Fruit fly (Drosophila melanogaster): ENCODE results near the gene yellow-k.
A peak's percentile ranks its signal among the peaks of the same experiment; 100 is the strongest.

Gene yellow-k

dm6 chr3L:15537916-15538581 lies 17.6 kb downstream of the yellow-k start (continued):
- peak; percentile 55 for TF ChIP-seq CG15011 (GFP tag; optimal IDR thresholded peaks at IDR 0.05)
- peak; percentile 65 for TF ChIP-seq odd (GFP tag; optimal IDR thresholded peaks at IDR 0.05)
- no peak for TF ChIP-seq D (optimal IDR thresholded peaks at IDR 0.05)
- TF ChIP-seq D (GFP tag; optimal IDR thresholded peaks at IDR 0.05) = peak; percentile 64
- no peak for TF ChIP-seq repo (GFP tag; optimal IDR thresholded peaks at IDR 0.05)
- TF ChIP-seq sqz (GFP tag; optimal IDR thresholded peaks at IDR 0.05) = peak; percentile 32
- TF ChIP-seq pho (GFP tag; optimal IDR thresholded peaks at IDR 0.05) = no peak
- TF ChIP-seq pzg (GFP tag; optimal IDR thresholded peaks at IDR 0.05) = no peak
- no peak for TF ChIP-seq z (GFP tag; IDR thresholded peaks at IDR 0.05)
- TF ChIP-seq kni (GFP tag; optimal IDR thresholded peaks at IDR 0.05) = no peak
- TF ChIP-seq eve (GFP tag; optimal IDR thresholded peaks at IDR 0.05) = peak in 1 of 2 experiments; percentile 74
- no peak for TF ChIP-seq pb (GFP tag; optimal IDR thresholded peaks at IDR 0.05)
- TF ChIP-seq CG34224 (GFP tag; IDR thresholded peaks at IDR 0.05; ENCODE audit: partially characterized antibody) = no peak
- no peak for TF ChIP-seq stwl (tag; optimal IDR thresholded peaks at IDR 0.05)
- TF ChIP-seq slp2 (GFP tag; optimal IDR thresholded peaks at IDR 0.05) = peak; percentile 32
- peak; percentile 58 for TF ChIP-seq D19A (tag; optimal IDR thresholded peaks at IDR 0.05)
- no peak for TF ChIP-seq E2f2 (GFP tag; IDR thresholded peaks at IDR 0.05)
- TF ChIP-seq pan (optimal IDR thresholded peaks at IDR 0.05) = no peak
- peak in 1 of 2 experiments; percentile 66 for TF ChIP-seq pan (GFP tag; optimal IDR thresholded peaks at IDR 0.05 in 1 of 2, IDR thresholded peaks at IDR 0.05 in 1 of 2)
- peak; percentile 39; the same call in 1 of the 2 replicates for TF ChIP-seq CG17328 (GFP tag; IDR thresholded peaks at IDR 0.05)
- TF ChIP-seq wek (GFP tag; optimal IDR thresholded peaks at IDR 0.05) = no peak
- peak; percentile 35 for TF ChIP-seq CG10462 (GFP tag; optimal IDR thresholded peaks at IDR 0.05)
- TF ChIP-seq CG8765 (GFP tag; IDR thresholded peaks at IDR 0.05) = no peak
- TF ChIP-seq Taf1 (GFP tag; IDR thresholded peaks at IDR 0.05) = no peak
- peak; percentile 82 for TF ChIP-seq dmrt99B (tag; optimal IDR thresholded peaks at IDR 0.05)
- TF ChIP-seq chn (GFP tag; optimal IDR thresholded peaks at IDR 0.05) = peak; percentile 19
- peak; percentile 77 for TF ChIP-seq CG8388 (GFP tag; optimal IDR thresholded peaks at IDR 0.05)
- no peak for TF ChIP-seq CG31365 (tag; optimal IDR thresholded peaks at IDR 0.05)
- TF ChIP-seq Fer3 (tag; optimal IDR thresholded peaks at IDR 0.05) = peak; percentile 54
- TF ChIP-seq MESR4 (GFP tag; optimal IDR thresholded peaks at IDR 0.05) = no peak
- no peak for TF ChIP-seq wor (GFP tag; IDR thresholded peaks at IDR 0.05)
- TF ChIP-seq HLH3B (GFP tag; IDR thresholded peaks at IDR 0.05) = peak; percentile 23; the same call in 1 of the 2 replicates
- TF ChIP-seq CrebB (tag; optimal IDR thresholded peaks at IDR 0.05) = no peak
- TF ChIP-seq CG6765 (GFP tag; optimal IDR thresholded peaks at IDR 0.05) = no peak
- peak; percentile 47 for TF ChIP-seq CG10274 (GFP tag; optimal IDR thresholded peaks at IDR 0.05)
- TF ChIP-seq vfl (GFP tag; optimal IDR thresholded peaks at IDR 0.05) = no peak
- TF ChIP-seq CG11723 (GFP tag; optimal IDR thresholded peaks at IDR 0.05) = peak; percentile 15
- peak; percentile 80 for TF ChIP-seq CG2712 (tag; optimal IDR thresholded peaks at IDR 0.05)
- peak; percentile 50 for TF ChIP-seq CG1233 (GFP tag; optimal IDR thresholded peaks at IDR 0.05)
- no peak for TF ChIP-seq CG6175 (GFP tag; IDR thresholded peaks at IDR 0.05)
- TF ChIP-seq Gug (GFP tag; IDR thresholded peaks at IDR 0.05) = 0 out of 4 replicates have a peak, but pooled peaks have one; percentile 14
- peak; percentile 63 for TF ChIP-seq cwo (GFP tag; optimal IDR thresholded peaks at IDR 0.05)
- TF ChIP-seq CG1529 (GFP tag; optimal IDR thresholded peaks at IDR 0.05) = peak; percentile 58
- TF ChIP-seq CG11247 (GFP tag; IDR thresholded peaks at IDR 0.05) = no peak
- peak; percentile 47; the same call in 1 of the 3 replicates for TF ChIP-seq CG7357 (GFP tag; IDR thresholded peaks at IDR 0.05)
- no peak for TF ChIP-seq schlank (tag; optimal IDR thresholded peaks at IDR 0.05)
- no peak for TF ChIP-seq CG7786 (GFP tag; optimal IDR thresholded peaks at IDR 0.05)
- no peak for TF ChIP-seq hth (optimal IDR thresholded peaks at IDR 0.05)
- peak; percentile 8 for TF ChIP-seq crc (GFP tag; optimal IDR thresholded peaks at IDR 0.05)
- TF ChIP-seq CG7839 (tag; optimal IDR thresholded peaks at IDR 0.05) = peak; percentile 84
- TF ChIP-seq pita (GFP tag; optimal IDR thresholded peaks at IDR 0.05) = no peak

Measured in whole organism, embryonic.